Fruit fly (Drosophila melanogaster): ENCODE measurements around the gene JMJD7.

dm6 chr3L:13489193-13489752 lies 39.2 kb upstream of the JMJD7 start:
- no peak for TF ChIP-seq CTCF (optimal IDR thresholded peaks at IDR 0.05)
- TF ChIP-seq CG8478 (optimal IDR thresholded peaks at IDR 0.05): no peak
